Worm (Caenorhabditis elegans) whole organism, L3 larva: ENCODE results near the gene sas-7.

Source experiments
- ZK546.5 ChIP-seq: sonication (generic microtip); optimal IDR thresholded peaks from 2 replicates; lab custom pipeline; 2017; ENCODE audit warnings: missing biosample characterization, missing genetic modification characterization
- ceh-16 ChIP-seq: sonication (generic microtip); optimal IDR thresholded peaks from 2 replicates; lab custom pipeline; 2017; ENCODE audit warnings: missing biosample characterization, missing genetic modification characterization
- ceh-82 ChIP-seq: fragments of 150-350 bp; optimal IDR thresholded peaks from 2 replicates; lab custom pipeline; 2014; ENCODE audit warnings: missing biosample characterization, missing genetic modification characterization
- elt-3 ChIP-seq, 3 experiments: fragments of 150-350 bp in 1 of 3; sonication (generic microtip) in 2 of 3; optimal IDR thresholded peaks; 2 replicates in 2 of 3; 4 replicates in 1 of 3; lab custom pipeline; 2014 to 2017; ENCODE audit warnings: missing biosample characterization in 3 of 3, missing genetic modification characterization in 3 of 3
- fkh-10 ChIP-seq: sonication (generic microtip); optimal IDR thresholded peaks from 2 replicates; lab custom pipeline; 2017; ENCODE audit warnings: missing biosample characterization, missing genetic modification reagents, missing genetic modification characterization
- fos-1 ChIP-seq: fragments of 150-350 bp; optimal IDR thresholded peaks from 2 replicates; lab custom pipeline; 2014; ENCODE audit warnings: missing biosample characterization, missing genetic modification characterization
- mdl-1 ChIP-seq: fragments of 150-350 bp; optimal IDR thresholded peaks from 2 replicates; lab custom pipeline; 2014; ENCODE audit warnings: missing biosample characterization, missing genetic modification characterization
- nfya-1 ChIP-seq: sonication (generic microtip); optimal IDR thresholded peaks from 2 replicates; lab custom pipeline; 2017; ENCODE audit warnings: missing genetic modification characterization, mild to moderate bottlenecking, missing compliant biosample characterization, antibody characterized with exemption, moderate library complexity; ENCODE audit not compliant: insufficient read depth
- nhr-11 ChIP-seq: fragments of 150-350 bp; optimal IDR thresholded peaks from 2 replicates; lab custom pipeline; 2014; ENCODE audit warnings: missing biosample characterization, missing genetic modification characterization
- nhr-237 ChIP-seq: fragments of 150-350 bp; optimal IDR thresholded peaks from 2 replicates; lab custom pipeline; 2014; ENCODE audit warnings: missing biosample characterization, missing genetic modification characterization
- nhr-28 ChIP-seq: fragments of 150-350 bp; optimal IDR thresholded peaks from 2 replicates; lab custom pipeline; 2014; ENCODE audit warnings: missing biosample characterization, missing genetic modification characterization
- nhr-67 ChIP-seq: fragments of 150-350 bp; optimal IDR thresholded peaks from 2 replicates; lab custom pipeline; 2014; ENCODE audit warnings: missing biosample characterization, missing genetic modification characterization
- nhr-76 ChIP-seq: fragments of 150-350 bp; sonication (generic microtip); optimal IDR thresholded peaks from 5 replicates; lab custom pipeline; 2014; ENCODE audit warnings: missing biosample characterization, missing genetic modification characterization
- skn-1 ChIP-seq: fragments of 150-350 bp; optimal IDR thresholded peaks from 2 replicates; lab custom pipeline; 2014; ENCODE audit warnings: missing biosample characterization, missing genetic modification characterization

DNA sequence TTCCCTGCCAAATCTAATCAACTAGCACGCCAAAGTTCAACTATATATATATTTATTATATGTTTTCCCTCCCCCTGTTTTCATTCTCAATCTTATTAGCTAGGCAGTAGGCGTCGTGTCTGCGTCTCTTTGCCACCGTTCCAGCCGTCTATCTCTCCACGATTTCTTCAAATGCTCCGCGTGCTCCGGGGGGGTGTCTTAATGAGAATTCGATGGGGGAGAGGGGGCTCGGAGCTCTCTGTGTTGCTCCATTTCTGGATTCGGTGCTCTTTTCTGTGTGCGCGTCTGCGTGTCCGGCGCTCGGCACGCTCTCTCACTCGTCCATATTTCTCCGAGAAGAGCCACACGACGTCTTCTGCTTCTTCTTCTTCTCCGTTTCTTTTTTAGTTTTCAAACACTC lies 36.6 kb upstream of the sas-7 start:
- no peak for TF ChIP-seq ceh-82 (tag; lab: Kevin White, UChicago)
- no peak for TF ChIP-seq nhr-237 (tag; lab: Kevin White, UChicago)
- no peak for TF ChIP-seq nhr-76 (tag; lab: Kevin White, UChicago)
- TF ChIP-seq ceh-16: no peak
- peak; percentile 74 for TF ChIP-seq nfya-1 (tag; lab: Kevin White, UChicago)
- no peak for TF ChIP-seq nhr-28 (tag; lab: Kevin White, UChicago)
- TF ChIP-seq ZK546.5 (tag; lab: Kevin White, UChicago): no peak
- TF ChIP-seq mdl-1 (tag; lab: Kevin White, UChicago): peak; percentile 12
- TF ChIP-seq fos-1: no peak
- TF ChIP-seq fkh-10 (GFP tag; lab: Kevin White, UChicago): peak; percentile 87
- TF ChIP-seq nhr-67 (tag; lab: Kevin White, UChicago): no peak
- no peak for TF ChIP-seq elt-3 (tag; optimal IDR thresholded peaks at IDR 0.05; lab: Kevin White, UChicago)
- TF ChIP-seq skn-1: no peak
- no peak for TF ChIP-seq nhr-11 (tag; lab: Kevin White, UChicago)
